Fruit fly (Drosophila melanogaster) whole organism, embryonic: Measurements from ENCODE around the gene CG15594.

Experiments used
- B-H1 ChIP-seq: fragments of 200-800 bp; sonication (Bioruptor generic); IDR thresholded peaks from 3 replicates; pipeline ENCODE4 v1.3.6; 2022; ENCODE audit warnings: missing biosample characterization, missing genetic modification characterization
- Sin3A ChIP-seq: fragments of >200 bp; optimal IDR thresholded peaks from 2 replicates; lab custom pipeline; 2018
- prd ChIP-seq, 3 experiments: fragments of >200 bp in 2 of 3; fragments of 200-800 bp in 1 of 3; sonication (Bioruptor generic) in 1 of 3; optimal IDR thresholded peaks in 2 of 3; IDR thresholded peaks in 1 of 3; 2 replicates in 2 of 3; 3 replicates in 1 of 3; pipeline versions ENCODE4 v1.3.6 to Lab custom; 2017 to 2022; ENCODE audit warnings: missing biosample characterization in 1 of 3, missing genetic modification characterization in 1 of 3
- schlank ChIP-seq: fragments of 200-800 bp; sonication (Bioruptor generic); optimal IDR thresholded peaks from 2 replicates; lab custom pipeline; 2018; ENCODE audit warnings: missing biosample characterization, mild to moderate bottlenecking, missing genetic modification characterization

- TF ChIP-seq Sin3A (lab: Kevin White, UChicago) (no peak), B-H1 (no peak), prd (optimal IDR thresholded peaks at IDR 0.05; lab: Kevin White, UChicago) (no peak), prd (GFP tag; IDR thresholded peaks at IDR 0.05; lab: Robert Waterston, UW) (no peak), schlank (tag; lab: Kevin White, UChicago) (no peak)
Observed at dm6 chr3R:6315078-6315477, 27.5 kb downstream of the CG15594 start.
